Fruit fly (Drosophila melanogaster) whole organism, embryonic: ENCODE measurements around the gene CG14273.

Experiments
- Atf6 ChIP-seq: fragments of 200-800 bp; sonication (Bioruptor generic); IDR thresholded peaks from 2 replicates; pipeline ENCODE4 v1.3.6; 2022; ENCODE audit warnings: missing biosample characterization, missing genetic modification characterization
- Awh ChIP-seq: fragments of 200-800 bp; sonication (Bioruptor generic); IDR thresholded peaks from 2 replicates; pipeline ENCODE4, ENCODE4 v1.3.6; 2022; ENCODE audit warnings: missing biosample characterization, missing genetic modification characterization
- B-H2 ChIP-seq: fragments of 200-800 bp; sonication (Bioruptor generic); optimal IDR thresholded peaks from 2 replicates; lab custom pipeline; 2018; ENCODE audit warnings: missing biosample characterization, mild to moderate bottlenecking, missing genetic modification characterization
- Bgb ChIP-seq: fragments of 200-800 bp; sonication (Bioruptor generic); IDR thresholded peaks from 2 replicates; pipeline ENCODE4 v1.3.6; 2022; ENCODE audit warnings: missing biosample characterization, missing genetic modification characterization; ENCODE audit not compliant: partially characterized antibody
- CG10209 ChIP-seq: fragments of 200-800 bp; sonication (Bioruptor generic); optimal IDR thresholded peaks from 3 replicates; lab custom pipeline; 2017; ENCODE audit warnings: missing biosample characterization, mild to moderate bottlenecking, missing genetic modification characterization, missing genetic modification reagents
- CG11247 ChIP-seq: fragments of 200-800 bp; sonication (Bioruptor generic); IDR thresholded peaks from 2 replicates; pipeline ENCODE4 v1.3.6; 2022; ENCODE audit warnings: missing biosample characterization, missing genetic modification characterization
- CG13296 ChIP-seq: fragments of 200-800 bp; sonication (Bioruptor generic); optimal IDR thresholded peaks from 3 replicates; lab custom pipeline; 2018; ENCODE audit warnings: missing biosample characterization, mild to moderate bottlenecking, missing genetic modification characterization
- CG1603 ChIP-seq: fragments of 200-800 bp; sonication (Bioruptor generic); optimal IDR thresholded peaks from 2 replicates; lab custom pipeline; 2019; ENCODE audit warnings: missing biosample characterization, mild to moderate bottlenecking, missing genetic modification characterization, moderate library complexity
- CG16813 ChIP-seq: fragments of 200-800 bp; sonication (Bioruptor generic); IDR thresholded peaks from 3 replicates; pipeline ENCODE4 v1.3.6; 2022; ENCODE audit warnings: missing biosample characterization, missing genetic modification characterization; ENCODE audit not compliant: partially characterized antibody
- CG16815 ChIP-seq: fragments of 200-800 bp; sonication (Bioruptor generic); optimal IDR thresholded peaks from 3 replicates; lab custom pipeline; 2017; ENCODE audit warnings: missing biosample characterization, mild to moderate bottlenecking, missing genetic modification characterization
- CG18011 ChIP-seq: fragments of 200-800 bp; sonication (Bioruptor generic); optimal IDR thresholded peaks from 2 replicates; lab custom pipeline; 2017; ENCODE audit warnings: missing biosample characterization, missing genetic modification characterization, mild to moderate bottlenecking, moderate library complexity, missing genotype
- CG2129 ChIP-seq: fragments of 200-800 bp; sonication (Bioruptor generic); IDR thresholded peaks from 2 replicates; pipeline ENCODE4 v1.3.6; 2022; ENCODE audit warnings: missing biosample characterization, missing genetic modification characterization; ENCODE audit not compliant: partially characterized antibody
- CG3065 ChIP-seq: fragments of 200-800 bp; sonication (Bioruptor generic); optimal IDR thresholded peaks from 2 replicates; lab custom pipeline; 2016; ENCODE audit warnings: missing biosample characterization, missing genetic modification characterization
- CG3281 ChIP-seq: fragments of 200-800 bp; sonication (Bioruptor generic); optimal IDR thresholded peaks from 3 replicates; lab custom pipeline; 2017; ENCODE audit warnings: missing biosample characterization, mild to moderate bottlenecking, missing genetic modification characterization
- CG34224 ChIP-seq: fragments of 200-800 bp; sonication (Bioruptor generic); IDR thresholded peaks from 3 replicates; pipeline ENCODE4 v1.3.6; 2022; ENCODE audit warnings: missing biosample characterization, missing genetic modification characterization; ENCODE audit not compliant: partially characterized antibody
- CG3726 ChIP-seq: fragments of 200-800 bp; sonication (Bioruptor generic); IDR thresholded peaks from 3 replicates; pipeline ENCODE4, ENCODE4 v1.3.6; 2022; ENCODE audit warnings: missing biosample characterization, missing genetic modification characterization
- CG3847 ChIP-seq: fragments of 200-800 bp; sonication (Bioruptor generic); IDR thresholded peaks from 2 replicates; pipeline ENCODE4 v1.3.6; 2022; ENCODE audit warnings: missing biosample characterization, missing genetic modification characterization
- CG43689 ChIP-seq: fragments of 200-800 bp; sonication (Bioruptor generic); IDR thresholded peaks from 2 replicates; pipeline ENCODE4 v1.3.6; 2022; ENCODE audit warnings: missing biosample characterization, missing genetic modification characterization
- CG4854 ChIP-seq: fragments of 200-800 bp; sonication (Bioruptor generic); optimal IDR thresholded peaks from 2 replicates; lab custom pipeline; 2016; ENCODE audit warnings: missing biosample characterization, missing genetic modification characterization, inconsistent platforms
- CG5180 ChIP-seq: fragments of 200-800 bp; sonication (Bioruptor generic); optimal IDR thresholded peaks from 3 replicates; lab custom pipeline; 2017; ENCODE audit warnings: missing biosample characterization, missing genetic modification characterization, mild to moderate bottlenecking, moderate library complexity, missing genetic modification reagents
- Dek ChIP-seq: fragments of 200-800 bp; sonication (Bioruptor generic); optimal IDR thresholded peaks from 3 replicates; lab custom pipeline; 2019; ENCODE audit warnings: missing biosample characterization, mild to moderate bottlenecking, missing genetic modification characterization, moderate library complexity
- ERR ChIP-seq: fragments of 200-800 bp; sonication (Bioruptor generic); optimal IDR thresholded peaks from 2 replicates; lab custom pipeline; 2016; ENCODE audit warnings: missing biosample characterization, missing genetic modification characterization
- Hr51 ChIP-seq, 2 experiments: fragments of 200-800 bp; sonication (Bioruptor generic); optimal IDR thresholded peaks; 2 replicates in 1 of 2; 3 replicates in 1 of 2; lab custom pipeline; 2016 to 2018; ENCODE audit warnings: missing biosample characterization in 2 of 2, missing genetic modification characterization in 2 of 2, mild to moderate bottlenecking in 1 of 2, moderate library complexity in 1 of 2
- Hr78 ChIP-seq, 2 experiments: fragments of 200-800 bp in 1 of 2; fragments of >200 bp in 1 of 2; sonication (Bioruptor generic) in 1 of 2; optimal IDR thresholded peaks; 2 replicates each; lab custom pipeline; 2017 to 2019; ENCODE audit warnings: missing biosample characterization in 2 of 2, missing genetic modification characterization in 2 of 2, mild to moderate bottlenecking in 1 of 2, moderate library complexity in 1 of 2
- Hsf ChIP-seq: fragments of 200-800 bp; sonication (Bioruptor generic); optimal IDR thresholded peaks from 3 replicates; lab custom pipeline; 2016; ENCODE audit warnings: missing biosample characterization, missing genetic modification characterization
- Lpt ChIP-seq: fragments of >200 bp; optimal IDR thresholded peaks from 2 replicates; lab custom pipeline; 2018; ENCODE audit warnings: missing biosample characterization, missing genetic modification characterization
- NC2α ChIP-seq: fragments of 200-800 bp; sonication (Bioruptor generic); optimal IDR thresholded peaks from 2 replicates; lab custom pipeline; 2016; ENCODE audit warnings: missing biosample characterization, missing genetic modification characterization
- Neu2 ChIP-seq: fragments of 200-800 bp; sonication (Bioruptor generic); optimal IDR thresholded peaks from 3 replicates; lab custom pipeline; 2016; ENCODE audit warnings: missing biosample characterization, missing genetic modification characterization, borderline replicate concordance
- NfI ChIP-seq: fragments of 200-800 bp; sonication (Bioruptor generic); optimal IDR thresholded peaks from 3 replicates; lab custom pipeline; 2018; ENCODE audit warnings: missing biosample characterization, mild to moderate bottlenecking, missing genetic modification characterization, moderate library complexity
- Poxn ChIP-seq: fragments of 200-800 bp; sonication (Bioruptor generic); IDR thresholded peaks from 2 replicates; pipeline ENCODE4 v1.3.6; 2022; ENCODE audit warnings: missing biosample characterization, missing genetic modification characterization
- ap ChIP-seq: fragments of 200-800 bp; sonication (Bioruptor generic); IDR thresholded peaks from 2 replicates; pipeline ENCODE4 v1.3.6; 2022; ENCODE audit warnings: missing biosample characterization, missing genetic modification characterization
- caup ChIP-seq: fragments of 200-800 bp; sonication (Bioruptor generic); optimal IDR thresholded peaks from 3 replicates; lab custom pipeline; 2017; ENCODE audit warnings: missing biosample characterization, mild to moderate bottlenecking, missing genetic modification characterization, moderate library complexity; ENCODE audit not compliant: severe bottlenecking
- croc ChIP-seq: fragments of 200-800 bp; sonication (Bioruptor generic); conservative IDR thresholded peaks from 3 replicates; pipeline ENCODE4 v1.3.6; 2022; ENCODE audit warnings: missing biosample characterization, missing genetic modification characterization
- crp ChIP-seq, 2 experiments: fragments of 200-800 bp; sonication (Bioruptor generic); optimal IDR thresholded peaks; 2 replicates in 1 of 2; 3 replicates in 1 of 2; lab custom pipeline; 2017; ENCODE audit warnings: missing biosample characterization in 2 of 2, missing genetic modification characterization in 2 of 2, mild to moderate bottlenecking in 1 of 2, moderate library complexity in 1 of 2
- dan ChIP-seq: fragments of 200-800 bp; sonication (Bioruptor generic); IDR thresholded peaks from 2 replicates; pipeline ENCODE4 v1.3.6; 2022; ENCODE audit warnings: missing biosample characterization, missing genetic modification characterization
- dati ChIP-seq: fragments of 200-800 bp; sonication (Bioruptor generic); IDR thresholded peaks from 2 replicates; pipeline ENCODE4 v1.3.6; 2022; ENCODE audit warnings: missing biosample characterization, missing genetic modification characterization
- fd102C ChIP-seq: fragments of 200-800 bp; sonication (Bioruptor generic); optimal IDR thresholded peaks from 2 replicates; lab custom pipeline; 2018; ENCODE audit warnings: missing biosample characterization, mild to moderate bottlenecking, missing genetic modification characterization, moderate library complexity
- gem ChIP-seq: fragments of 200-800 bp; sonication (Bioruptor generic); optimal IDR thresholded peaks from 2 replicates; lab custom pipeline; 2019; ENCODE audit warnings: missing biosample characterization, mild to moderate bottlenecking, missing genetic modification characterization, moderate library complexity
- klu ChIP-seq: fragments of 200-800 bp; sonication (Bioruptor generic); IDR thresholded peaks from 2 replicates; pipeline ENCODE4 v1.3.6; 2022; ENCODE audit warnings: missing biosample characterization, missing genetic modification characterization
- lilli ChIP-seq: fragments of 200-800 bp; sonication (Bioruptor generic); optimal IDR thresholded peaks from 3 replicates; lab custom pipeline; 2016; ENCODE audit warnings: missing biosample characterization, missing genetic modification characterization
- nerfin-2 ChIP-seq: fragments of 200-800 bp; sonication (Bioruptor generic); IDR thresholded peaks from 2 replicates; pipeline ENCODE4 v1.3.6; 2022; ENCODE audit warnings: missing biosample characterization, missing genetic modification characterization; ENCODE audit not compliant: partially characterized antibody
- schlank ChIP-seq: fragments of 200-800 bp; sonication (Bioruptor generic); optimal IDR thresholded peaks from 2 replicates; lab custom pipeline; 2018; ENCODE audit warnings: missing biosample characterization, mild to moderate bottlenecking, missing genetic modification characterization
- scrt ChIP-seq: fragments of 200-800 bp; sonication (Bioruptor generic); optimal IDR thresholded peaks from 2 replicates; lab custom pipeline; 2018; ENCODE audit warnings: missing biosample characterization, mild to moderate bottlenecking, missing genetic modification characterization, moderate library complexity
- sd ChIP-seq: fragments of 200-800 bp; sonication (Bioruptor generic); optimal IDR thresholded peaks from 3 replicates; lab custom pipeline; 2018; ENCODE audit warnings: missing biosample characterization, mild to moderate bottlenecking, missing genetic modification characterization, moderate library complexity
- sisA ChIP-seq: fragments of 200-800 bp; sonication (Bioruptor generic); IDR thresholded peaks from 2 replicates; pipeline ENCODE4 v1.3.6; 2022; ENCODE audit warnings: missing biosample characterization, missing genetic modification characterization
- stc ChIP-seq: fragments of 200-800 bp; sonication (Bioruptor generic); IDR thresholded peaks from 2 replicates; pipeline ENCODE4 v1.3.6; 2022; ENCODE audit warnings: missing biosample characterization, missing genetic modification characterization
- sug ChIP-seq: fragments of 200-800 bp; optimal IDR thresholded peaks from 2 replicates; lab custom pipeline; 2019; ENCODE audit warnings: missing biosample characterization, mild to moderate bottlenecking, missing genetic modification characterization, moderate library complexity
- tio ChIP-seq: fragments of 200-800 bp; sonication (Bioruptor generic); optimal IDR thresholded peaks from 2 replicates; lab custom pipeline; 2017; ENCODE audit warnings: missing biosample characterization, missing genetic modification characterization, inconsistent platforms
- tna ChIP-seq: fragments of 200-800 bp; sonication (Bioruptor generic); IDR thresholded peaks from 2 replicates; pipeline ENCODE4 v1.3.6; 2022; ENCODE audit warnings: missing biosample characterization, missing genetic modification characterization; ENCODE audit not compliant: partially characterized antibody
- wek ChIP-seq: fragments of 200-800 bp; sonication (Bioruptor generic); optimal IDR thresholded peaks from 3 replicates; lab custom pipeline; 2018; ENCODE audit warnings: missing biosample characterization, mild to moderate bottlenecking, missing genetic modification characterization, moderate library complexity

The CG14273 gene

DNA sequence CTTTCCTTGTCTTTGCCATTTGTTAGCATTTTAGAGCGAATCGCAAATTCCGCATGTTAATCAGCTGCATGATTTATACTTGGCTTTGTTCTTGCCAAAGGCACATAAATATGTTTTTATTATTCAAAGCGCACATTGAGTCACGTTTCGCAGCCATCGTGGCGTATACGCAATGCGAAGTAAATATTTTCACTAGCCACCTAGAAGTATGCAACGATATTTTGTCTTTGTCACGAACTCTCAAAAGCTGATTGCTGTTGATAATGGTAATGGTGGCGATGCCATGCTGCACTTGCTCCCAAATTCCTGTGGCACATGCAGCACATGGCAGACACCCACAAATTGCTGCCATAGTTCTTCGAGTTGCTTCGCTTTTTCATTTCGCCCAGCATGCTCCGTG, 7.8 kb upstream of the CG14273 start (continued):
- TF ChIP-seq croc (GFP tag; lab: Robert Waterston, UW) (no peak), CG3281 (GFP tag; lab: Kevin White, UChicago) (no peak), sisA (GFP tag; lab: Robert Waterston, UW) (no peak), tna (no peak), B-H2 (GFP tag; lab: Kevin White, UChicago) (no peak), nerfin-2 (GFP tag; lab: Robert Waterston, UW) (no peak), lilli (no peak), gem (tag; lab: Kevin White, UChicago) (no peak), CG3065 (GFP tag; lab: Kevin White, UChicago) (no peak), fd102C (GFP tag; lab: Kevin White, UChicago) (no peak), Bgb (no peak), CG10209 (no peak), wek (GFP tag; lab: Kevin White, UChicago) (no peak), crp (GFP tag; optimal IDR thresholded peaks at IDR 0.05; lab: Kevin White, UChicago) (no peak), dati (no peak), schlank (no peak), scrt (GFP tag; lab: Kevin White, UChicago) (no peak), dan (GFP tag; lab: Robert Waterston, UW) (no peak), CG13296 (GFP tag; lab: Kevin White, UChicago) (no peak), CG1603 (no peak), CG3847 (no peak), CG16815 (GFP tag; lab: Kevin White, UChicago) (no peak), tio (GFP tag; lab: Kevin White, UChicago) (no peak), CG34224 (no peak), CG5180 (GFP tag; lab: Kevin White, UChicago) (no peak), ap (no peak), Poxn (GFP tag; lab: Robert Waterston, UW) (no peak), CG11247 (GFP tag; lab: Robert Waterston, UW) (no peak), CG18011 (GFP tag; lab: Kevin White, UChicago) (peak; percentile 96), sd (no peak), NfI (GFP tag; lab: Kevin White, UChicago) (no peak), NC2α (GFP tag; lab: Kevin White, UChicago) (no peak), Neu2 (GFP tag; lab: Kevin White, UChicago) (no peak), Hr51 (GFP tag; optimal IDR thresholded peaks at IDR 0.05; lab: Kevin White, UChicago) (no peak), klu (no peak), sug (tag; lab: Kevin White, UChicago) (no peak), Lpt (GFP tag; lab: Kevin White, UChicago) (no peak), Dek (no peak), caup (GFP tag; lab: Kevin White, UChicago) (no peak), stc (GFP tag; lab: Robert Waterston, UW) (0 out of 2 replicates have a peak, but pooled peaks have one; percentile 15), CG2129 (GFP tag; lab: Robert Waterston, UW) (no peak), ERR (GFP tag; lab: Kevin White, UChicago) (no peak), Hsf (no peak), Awh (GFP tag; lab: Robert Waterston, UW) (no peak), Hr78 (GFP tag; optimal IDR thresholded peaks at IDR 0.05; lab: Kevin White, UChicago) (no peak), CG3726 (GFP tag; lab: Robert Waterston, UW) (no peak), CG16813 (no peak), CG43689 (GFP tag; lab: Robert Waterston, UW) (no peak), Atf6 (0 out of 2 replicates have a peak, but pooled peaks have one; percentile 8), CG4854 (no peak)
